Worm (Caenorhabditis elegans) whole organism, L4/young adult: ENCODE measurements around the gene T28D6.6.

ENCODE experiments used
- W03F9.2 ChIP-seq: fragments of 150-350 bp; optimal IDR thresholded peaks from 2 replicates; lab custom pipeline; 2014; ENCODE audit warnings: missing biosample characterization, missing genetic modification characterization
- dao-5 ChIP-seq: sonication (generic microtip); optimal IDR thresholded peaks from 2 replicates; lab custom pipeline; 2016; ENCODE audit warnings: missing genotype, missing genetic modification characterization, moderate library complexity, missing compliant biosample characterization
- him-1 ChIP-seq: sonication (generic microtip); optimal IDR thresholded peaks from 2 replicates; lab custom pipeline; 2016; ENCODE audit warnings: missing genotype, missing genetic modification reagents, missing genetic modification characterization, missing compliant biosample characterization

ce11 chrIII:11359422-11359821 lies 16.5 kb upstream of the T28D6.6 start:
- TF ChIP-seq him-1 (tag; lab: Kevin White, UChicago) (no peak), W03F9.2 (tag; lab: Kevin White, UChicago) (no peak), dao-5 (tag; lab: Kevin White, UChicago) (no peak)
